Fruit fly (Drosophila melanogaster) whole organism: ENCODE results near the gene CG43064.

Source experiments
- Dll ChIP-seq: fragments of >200 bp; optimal IDR thresholded peaks from 2 replicates; lab custom pipeline; 2017
- EcR ChIP-seq, 2 experiments: fragments of >200 bp; optimal IDR thresholded peaks; 2 replicates each; lab custom pipeline; 2017; ENCODE audit warnings: missing biosample characterization in 2 of 2, missing genetic modification characterization in 2 of 2, missing genetic modification reagents in 2 of 2
- pan ChIP-seq: fragments of >200 bp; optimal IDR thresholded peaks from 2 replicates; lab custom pipeline; 2017

dm6 chr3L:11814655-11815054, 21.9 kb downstream of the CG43064 start, which contains the start of gene Cubn2:
- TF ChIP-seq EcR (GFP tag; optimal IDR thresholded peaks at IDR 0.05; lab: Kevin White, UChicago): no peak
- no peak for TF ChIP-seq pan (lab: Kevin White, UChicago)
- TF ChIP-seq Dll (lab: Kevin White, UChicago): no peak
